Fruit fly (Drosophila melanogaster) whole organism, embryonic: Measurements from ENCODE around the gene att-ORFB.
A peak's percentile ranks its signal among the peaks of the same experiment; 100 is the strongest.

ENCODE experiments used
- ATbp ChIP-seq: fragments of 200-800 bp; sonication (Bioruptor generic); optimal IDR thresholded peaks from 2 replicates; lab custom pipeline; 2017; ENCODE audit warnings: missing biosample characterization, mild to moderate bottlenecking, missing genetic modification characterization, missing genetic modification reagents
- Abd-B ChIP-seq: fragments of 200-800 bp; sonication (Bioruptor generic); optimal IDR thresholded peaks from 2 replicates; lab custom pipeline; 2018; ENCODE audit warnings: missing biosample characterization, mild to moderate bottlenecking, missing genetic modification characterization, moderate library complexity
- Awh ChIP-seq: fragments of 200-800 bp; sonication (Bioruptor generic); IDR thresholded peaks from 2 replicates; pipeline ENCODE4, ENCODE4 v1.3.6; 2022; ENCODE audit warnings: missing biosample characterization, missing genetic modification characterization
- Bgb ChIP-seq: fragments of 200-800 bp; sonication (Bioruptor generic); IDR thresholded peaks from 2 replicates; pipeline ENCODE4 v1.3.6; 2022; ENCODE audit warnings: missing biosample characterization, missing genetic modification characterization; ENCODE audit not compliant: partially characterized antibody
- CG10209 ChIP-seq: fragments of 200-800 bp; sonication (Bioruptor generic); optimal IDR thresholded peaks from 3 replicates; lab custom pipeline; 2017; ENCODE audit warnings: missing biosample characterization, mild to moderate bottlenecking, missing genetic modification characterization, missing genetic modification reagents
- CG14860 ChIP-seq: fragments of 200-800 bp; sonication (Bioruptor generic); IDR thresholded peaks from 3 replicates; pipeline ENCODE4 v1.3.6; 2022; ENCODE audit warnings: missing biosample characterization, missing genetic modification characterization; ENCODE audit not compliant: partially characterized antibody
- CG16813 ChIP-seq: fragments of 200-800 bp; sonication (Bioruptor generic); IDR thresholded peaks from 3 replicates; pipeline ENCODE4 v1.3.6; 2022; ENCODE audit warnings: missing biosample characterization, missing genetic modification characterization; ENCODE audit not compliant: partially characterized antibody
- CG17568 ChIP-seq: fragments of 200-800 bp; sonication (Bioruptor generic); optimal IDR thresholded peaks from 2 replicates; lab custom pipeline; 2018; ENCODE audit warnings: missing biosample characterization, mild to moderate bottlenecking, missing genetic modification characterization, moderate library complexity
- CG1832 ChIP-seq: fragments of 200-800 bp; sonication (Bioruptor generic); optimal IDR thresholded peaks from 2 replicates; lab custom pipeline; 2017; ENCODE audit warnings: missing biosample characterization, mild to moderate bottlenecking, missing genetic modification characterization, inconsistent platforms
- CG2116 ChIP-seq: fragments of 200-800 bp; sonication (Bioruptor generic); optimal IDR thresholded peaks from 3 replicates; lab custom pipeline; 2018; ENCODE audit warnings: missing biosample characterization, mild to moderate bottlenecking, missing genetic modification characterization
- CG2129 ChIP-seq: fragments of 200-800 bp; sonication (Bioruptor generic); IDR thresholded peaks from 2 replicates; pipeline ENCODE4 v1.3.6; 2022; ENCODE audit warnings: missing biosample characterization, missing genetic modification characterization; ENCODE audit not compliant: partially characterized antibody
- CG2199 ChIP-seq: fragments of 200-800 bp; sonication (Bioruptor generic); IDR thresholded peaks from 3 replicates; pipeline ENCODE4 v1.3.6; 2022; ENCODE audit warnings: missing biosample characterization, missing genetic modification characterization
- CG30431 ChIP-seq: fragments of 200-800 bp; sonication (Bioruptor generic); optimal IDR thresholded peaks from 2 replicates; lab custom pipeline; 2017; ENCODE audit warnings: missing biosample characterization, missing genetic modification characterization
- CG3407 ChIP-seq: fragments of 200-800 bp; sonication (Bioruptor generic); optimal IDR thresholded peaks from 2 replicates; lab custom pipeline; 2018; ENCODE audit warnings: missing biosample characterization, mild to moderate bottlenecking, missing genetic modification characterization
- CG4617 ChIP-seq: fragments of 200-800 bp; sonication (Bioruptor generic); optimal IDR thresholded peaks from 3 replicates; lab custom pipeline; 2016; ENCODE audit warnings: missing biosample characterization, missing genetic modification characterization, borderline replicate concordance
- CG5180 ChIP-seq: fragments of 200-800 bp; sonication (Bioruptor generic); optimal IDR thresholded peaks from 3 replicates; lab custom pipeline; 2017; ENCODE audit warnings: missing biosample characterization, missing genetic modification characterization, mild to moderate bottlenecking, moderate library complexity, missing genetic modification reagents
- CG5245 ChIP-seq: fragments of 200-800 bp; sonication (Bioruptor generic); optimal IDR thresholded peaks from 3 replicates; lab custom pipeline; 2016; ENCODE audit warnings: missing biosample characterization, missing genetic modification characterization
- CG6689 ChIP-seq: fragments of 200-800 bp; sonication (Bioruptor generic); IDR thresholded peaks from 2 replicates; pipeline ENCODE4 v1.3.6; 2022; ENCODE audit warnings: missing biosample characterization, missing genetic modification characterization
- CG7987 ChIP-seq: fragments of 200-800 bp; sonication (Bioruptor generic); optimal IDR thresholded peaks from 2 replicates; lab custom pipeline; 2018; ENCODE audit warnings: missing biosample characterization, mild to moderate bottlenecking, missing genetic modification characterization, moderate library complexity
- CG9932 ChIP-seq: fragments of 200-800 bp; sonication (Bioruptor generic); IDR thresholded peaks from 2 replicates; pipeline ENCODE4 v1.3.6; 2022; ENCODE audit warnings: missing biosample characterization, missing genetic modification characterization
- Dad ChIP-seq: fragments of 200-800 bp; sonication (Bioruptor generic); optimal IDR thresholded peaks from 3 replicates; lab custom pipeline; 2016; ENCODE audit warnings: missing biosample characterization, missing genetic modification characterization
- Drgx ChIP-seq: fragments of 200-800 bp; sonication (Bioruptor generic); IDR thresholded peaks from 2 replicates; pipeline ENCODE4 v1.3.6; 2022; ENCODE audit warnings: missing biosample characterization, missing genetic modification characterization
- GATAe ChIP-seq: fragments of 200-800 bp; sonication (Bioruptor generic); conservative IDR thresholded peaks from 2 replicates; pipeline ENCODE4 v1.3.6; 2022; ENCODE audit warnings: missing biosample characterization, missing genetic modification characterization
- H2.0 ChIP-seq: fragments of 200-800 bp; sonication (Bioruptor generic); IDR thresholded peaks from 2 replicates; pipeline ENCODE4 v1.3.6; 2022; ENCODE audit warnings: missing biosample characterization, missing genetic modification characterization
- Kr ChIP-seq: fragments of 200-800 bp; sonication (Bioruptor generic); optimal IDR thresholded peaks from 2 replicates; lab custom pipeline; 2017; ENCODE audit warnings: missing biosample characterization, mild to moderate bottlenecking, missing genetic modification characterization
- MBD-R2 ChIP-seq: fragments of 200-800 bp; sonication (Bioruptor generic); IDR thresholded peaks from 2 replicates; pipeline ENCODE4 v1.3.6; 2022; ENCODE audit warnings: missing biosample characterization, missing genetic modification characterization
- Poxn ChIP-seq: fragments of 200-800 bp; sonication (Bioruptor generic); IDR thresholded peaks from 2 replicates; pipeline ENCODE4 v1.3.6; 2022; ENCODE audit warnings: missing biosample characterization, missing genetic modification characterization
- Sox100B ChIP-seq: fragments of 200-800 bp; sonication (Bioruptor generic); optimal IDR thresholded peaks from 3 replicates; lab custom pipeline; 2018; ENCODE audit warnings: missing biosample characterization, mild to moderate bottlenecking, missing genetic modification characterization
- Sry-δ ChIP-seq: fragments of 200-800 bp; sonication (Bioruptor generic); optimal IDR thresholded peaks from 2 replicates; lab custom pipeline; 2016; ENCODE audit warnings: missing biosample characterization, missing genetic modification characterization
- TFAM ChIP-seq: fragments of 200-800 bp; sonication (Bioruptor generic); optimal IDR thresholded peaks from 2 replicates; lab custom pipeline; 2017; ENCODE audit warnings: missing biosample characterization, missing genetic modification characterization, inconsistent platforms
- Xrp1 ChIP-seq: fragments of 200-800 bp; sonication (Bioruptor generic); IDR thresholded peaks from 2 replicates; pipeline ENCODE4 v1.3.6; 2022; ENCODE audit warnings: missing biosample characterization, missing genetic modification characterization
- ara ChIP-seq: fragments of 200-800 bp; sonication (Bioruptor generic); IDR thresholded peaks from 2 replicates; pipeline ENCODE4 v1.3.6; 2022; ENCODE audit warnings: missing biosample characterization, missing genetic modification characterization
- ash1 ChIP-seq: fragments of 200-800 bp; sonication (Bioruptor generic); optimal IDR thresholded peaks from 2 replicates; lab custom pipeline; 2018; ENCODE audit warnings: missing biosample characterization, mild to moderate bottlenecking, missing genetic modification characterization
- az2 ChIP-seq: fragments of 200-800 bp; sonication (Bioruptor generic); optimal IDR thresholded peaks from 3 replicates; lab custom pipeline; 2016; ENCODE audit warnings: missing biosample characterization, missing genetic modification characterization
- cas ChIP-seq: fragments of 200-800 bp; sonication (Bioruptor generic); IDR thresholded peaks from 2 replicates; pipeline ENCODE4 v1.3.6; 2022; ENCODE audit warnings: missing biosample characterization, missing genetic modification characterization
- ci ChIP-seq: fragments of 200-800 bp; sonication (Bioruptor generic); IDR thresholded peaks from 3 replicates; pipeline ENCODE4 v1.3.6; 2022; ENCODE audit warnings: missing biosample characterization, missing genetic modification characterization
- crc ChIP-seq: fragments of 200-800 bp; sonication (Bioruptor generic); optimal IDR thresholded peaks from 2 replicates; lab custom pipeline; 2016; ENCODE audit warnings: missing biosample characterization, missing genetic modification characterization
- dimm ChIP-seq: fragments of 200-800 bp; sonication (Bioruptor generic); IDR thresholded peaks from 2 replicates; pipeline ENCODE4 v1.3.6; 2022; ENCODE audit warnings: missing biosample characterization, missing genetic modification characterization
- emc ChIP-seq: fragments of 200-800 bp; sonication (Bioruptor generic); optimal IDR thresholded peaks from 2 replicates; lab custom pipeline; 2016; ENCODE audit warnings: missing biosample characterization, missing genetic modification characterization
- eve ChIP-seq, 2 experiments: fragments of >200 bp; optimal IDR thresholded peaks; 2 replicates each; lab custom pipeline; 2017; ENCODE audit warnings: missing biosample characterization in 2 of 2, missing genetic modification characterization in 2 of 2
- gem ChIP-seq: fragments of 200-800 bp; sonication (Bioruptor generic); optimal IDR thresholded peaks from 2 replicates; lab custom pipeline; 2019; ENCODE audit warnings: missing biosample characterization, mild to moderate bottlenecking, missing genetic modification characterization, moderate library complexity
- h ChIP-seq: fragments of >200 bp; optimal IDR thresholded peaks from 2 replicates; lab custom pipeline; 2017
- her ChIP-seq: fragments of 200-800 bp; sonication (Bioruptor generic); optimal IDR thresholded peaks from 2 replicates; lab custom pipeline; 2016; ENCODE audit warnings: missing biosample characterization, missing genetic modification characterization
- hth ChIP-seq: fragments of >200 bp; optimal IDR thresholded peaks from 2 replicates; lab custom pipeline; 2017; ENCODE audit warnings: inconsistent platforms
- jing ChIP-seq: fragments of 200-800 bp; sonication (Bioruptor generic); optimal IDR thresholded peaks from 2 replicates; lab custom pipeline; 2018; ENCODE audit warnings: missing biosample characterization, mild to moderate bottlenecking, missing genetic modification characterization
- jumu ChIP-seq: fragments of 200-800 bp; sonication (Bioruptor generic); optimal IDR thresholded peaks from 3 replicates; lab custom pipeline; 2016; ENCODE audit warnings: missing biosample characterization, missing genetic modification characterization
- kni ChIP-seq: fragments of 200-800 bp; sonication (Bioruptor generic); optimal IDR thresholded peaks from 3 replicates; lab custom pipeline; 2017; ENCODE audit warnings: mild to moderate bottlenecking, missing biosample characterization, missing genetic modification reagents, missing genetic modification characterization
- lbe ChIP-seq: fragments of 200-800 bp; sonication (Bioruptor generic); optimal IDR thresholded peaks from 2 replicates; lab custom pipeline; 2016; ENCODE audit warnings: missing biosample characterization, mild to moderate bottlenecking, missing genetic modification characterization
- pho ChIP-seq: fragments of 200-800 bp; sonication (Bioruptor generic); optimal IDR thresholded peaks from 2 replicates; lab custom pipeline; 2016; ENCODE audit warnings: missing biosample characterization, missing genetic modification characterization
- sens ChIP-seq: fragments of 200-800 bp; sonication (Bioruptor generic); peaks from one replicate; lab custom pipeline; 2016; ENCODE audit warnings: missing biosample characterization, missing genetic modification characterization
- twi ChIP-seq: fragments of 200-800 bp; optimal IDR thresholded peaks from 2 replicates; lab custom pipeline; 2019; ENCODE audit warnings: missing biosample characterization, mild to moderate bottlenecking, missing genetic modification characterization, moderate library complexity
- zfh1 ChIP-seq: fragments of 200-800 bp; sonication (Bioruptor generic); IDR thresholded peaks from 3 replicates; pipeline ENCODE4 v1.3.6; 2022; ENCODE audit warnings: missing biosample characterization, missing genetic modification characterization

att-ORFB gene

DNA sequence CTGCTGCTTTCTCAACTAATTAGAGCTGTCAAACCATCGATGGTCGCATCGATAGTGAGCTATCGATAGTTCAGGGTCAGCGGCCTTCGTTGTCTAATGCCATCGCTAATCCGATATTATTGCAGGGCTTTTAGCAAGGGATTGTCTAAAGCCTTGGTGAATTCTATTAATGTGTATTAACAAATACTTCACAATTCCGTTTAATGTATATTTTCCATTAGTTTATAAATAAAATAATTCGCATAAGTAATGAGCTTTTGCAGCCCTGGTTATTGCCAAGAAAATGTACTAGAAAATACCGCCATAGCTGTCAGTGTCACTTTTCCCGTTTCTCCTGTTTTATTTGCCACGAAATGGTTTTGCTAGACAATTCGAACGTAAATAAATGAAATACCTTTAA, 25.6 kb upstream of the att-ORFB start, which contains the start of the genes EloB and Srp14 (continued):
- TF ChIP-seq Awh (peak; percentile 43; the same call in 1 of the 2 replicates), CG4617 (GFP tag; lab: Kevin White, UChicago) (peak; percentile 95), CG14860 (GFP tag; lab: Robert Waterston, UW) (peak; percentile 93), GATAe (GFP tag; lab: Robert Waterston, UW) (no peak), ara (GFP tag; lab: Robert Waterston, UW) (peak; percentile 72), Kr (GFP tag; lab: Kevin White, UChicago) (no peak), CG30431 (GFP tag; lab: Kevin White, UChicago) (peak; percentile 47), h (lab: Kevin White, UChicago) (no peak), CG5245 (GFP tag; lab: Kevin White, UChicago) (peak; percentile 65), az2 (GFP tag; lab: Kevin White, UChicago) (peak; percentile 78), Sox100B (GFP tag; lab: Kevin White, UChicago) (no peak), cas (GFP tag; lab: Robert Waterston, UW) (peak; percentile 55; the same call in 1 of the 2 replicates), her (peak; percentile 65), eve (GFP tag; optimal IDR thresholded peaks at IDR 0.05; lab: Kevin White, UChicago) (no peak), hth (lab: Kevin White, UChicago) (no peak), ci (GFP tag; lab: Robert Waterston, UW) (peak; percentile 76), Xrp1 (GFP tag; lab: Robert Waterston, UW) (peak; percentile 77; the same call in 1 of the 2 replicates), sens (GFP tag; lab: Kevin White, UChicago) (peak; percentile 96), kni (GFP tag; lab: Kevin White, UChicago) (peak; percentile 54), Drgx (GFP tag; lab: Robert Waterston, UW) (peak; percentile 44; the same call in 1 of the 2 replicates), zfh1 (GFP tag; lab: Robert Waterston, UW) (peak; percentile 83), CG2129 (peak; percentile 95), TFAM (GFP tag; lab: Kevin White, UChicago) (peak; percentile 69), CG3407 (GFP tag; lab: Kevin White, UChicago) (peak; percentile 27), Abd-B (GFP tag; lab: Kevin White, UChicago) (no peak), MBD-R2 (GFP tag; lab: Robert Waterston, UW) (peak; percentile 90), CG2116 (GFP tag; lab: Kevin White, UChicago) (peak; percentile 85), CG6689 (GFP tag; lab: Robert Waterston, UW) (peak; percentile 71), dimm (0 out of 2 replicates have a peak, but pooled peaks have one; percentile 40), emc (GFP tag; lab: Kevin White, UChicago) (peak; percentile 48), ATbp (peak; percentile 24), pho (GFP tag; lab: Kevin White, UChicago) (peak; percentile 84), CG9932 (GFP tag; lab: Robert Waterston, UW) (peak; percentile 95), CG17568 (GFP tag; lab: Kevin White, UChicago) (no peak), gem (peak; percentile 87), CG5180 (GFP tag; lab: Kevin White, UChicago) (no peak), H2.0 (GFP tag; lab: Robert Waterston, UW) (peak; percentile 70), CG10209 (GFP tag; lab: Kevin White, UChicago) (peak; percentile 69), jumu (peak; percentile 66), twi (tag; lab: Kevin White, UChicago) (peak; percentile 63), lbe (GFP tag; lab: Kevin White, UChicago) (peak; percentile 85), Poxn (GFP tag; lab: Robert Waterston, UW) (no peak), crc (GFP tag; lab: Kevin White, UChicago) (no peak), Dad (peak; percentile 81), Sry-δ (peak; percentile 99), CG1832 (GFP tag; lab: Kevin White, UChicago) (no peak), CG7987 (GFP tag; lab: Kevin White, UChicago) (peak; percentile 77), Bgb (GFP tag; lab: Robert Waterston, UW) (peak; percentile 97), CG16813 (GFP tag; lab: Robert Waterston, UW) (peak; percentile 97), CG2199 (GFP tag; lab: Robert Waterston, UW) (no peak; the same call in 2 of the 3 replicates), ash1 (GFP tag; lab: Kevin White, UChicago) (no peak), jing (GFP tag; lab: Kevin White, UChicago) (no peak)
